Worm (Caenorhabditis elegans): ENCODE results near the gene E02H9.9.
A peak's percentile ranks its signal among the peaks of the same experiment; 100 is the strongest.

Gene E02H9.9

ce11 chrIII:2487046-2487760 lies 19.1 kb upstream of the E02H9.9 start, which contains the start of gene Y54F10AL.1:
Gene Y54F10AL.1 (plus strand): TSS chrIII:2487710.
- TF ChIP-seq ekl-4 (GFP tag; IDR thresholded peaks at IDR 0.05) (0 out of 2 replicates have a peak, but pooled peaks have one; percentile 40), snpc-3.4 (tag; optimal IDR thresholded peaks at IDR 0.05) (no peak), mcd-1 (GFP tag; IDR thresholded peaks at IDR 0.05) (peak; percentile 35; the same call in 1 of the 2 replicates), F33H1.4 (GFP tag; IDR thresholded peaks at IDR 0.05) (peak; percentile 50), attf-3 (GFP tag; conservative IDR thresholded peaks at IDR 0.05) (0 out of 2 replicates have a peak, but pooled peaks have one; percentile 36), madf-6 (GFP tag; IDR thresholded peaks at IDR 0.05) (peak; percentile 45; the same call in 1 of the 2 replicates), efl-1 (GFP tag; optimal IDR thresholded peaks at IDR 0.05) (peak; percentile 6), snpc-4 (GFP tag; optimal IDR thresholded peaks at IDR 0.05) (no peak), snpc-4 (tag; optimal IDR thresholded peaks at IDR 0.05) (peak in 1 of 4 experiments; percentile 38), T07F8.4 (tag; optimal IDR thresholded peaks at IDR 0.05) (no peak), lsl-1 (GFP tag; optimal IDR thresholded peaks at IDR 0.05) (peak; percentile 23)

- TF ChIP-seq him-1 (tag; optimal IDR thresholded peaks at IDR 0.05) (no peak), madf-6 (GFP tag; IDR thresholded peaks at IDR 0.05) (no peak), ztf-26 (tag; optimal IDR thresholded peaks at IDR 0.05) (no peak), snpc-4 (GFP tag; optimal IDR thresholded peaks at IDR 0.05) (no peak), snpc-4 (tag; optimal IDR thresholded peaks at IDR 0.05) (no peak), dox-1 (GFP tag; IDR thresholded peaks at IDR 0.05) (no peak), bed-1 (GFP tag; IDR thresholded peaks at IDR 0.05) (no peak), Y53G8AR.9 (GFP tag; conservative IDR thresholded peaks at IDR 0.05) (no peak), attf-3 (GFP tag; conservative IDR thresholded peaks at IDR 0.05) (no peak), nfya-1 (tag; optimal IDR thresholded peaks at IDR 0.05; ENCODE audit: borderline replicate concordance, insufficient read depth) (no peak), sea-2 (GFP tag; IDR thresholded peaks at IDR 0.05) (no peak), rec-8 (tag; optimal IDR thresholded peaks at IDR 0.05) (no peak), somi-1 (GFP tag; optimal IDR thresholded peaks at IDR 0.05) (no peak)
Observed at ce11 chrIII:2482754-2483153, 14.7 kb upstream of the E02H9.9 start.

ce11 chrIII:2482171-2482570 lies 14.1 kb upstream of the E02H9.9 start:
- peak; percentile 51; the same call in 1 of the 2 replicates for TF ChIP-seq F33H1.4 (GFP tag; IDR thresholded peaks at IDR 0.05)
- no peak for TF ChIP-seq sdz-38 (tag; optimal IDR thresholded peaks at IDR 0.05)

ce11 chrIII:2478605-2479004 lies 10.5 kb upstream of the E02H9.9 start:
- TF ChIP-seq bed-1 (GFP tag; IDR thresholded peaks at IDR 0.05) = no peak
- TF ChIP-seq madf-6 (GFP tag; IDR thresholded peaks at IDR 0.05) = no peak
- no peak for TF ChIP-seq mel-28 (tag; optimal IDR thresholded peaks at IDR 0.05; ENCODE audit: borderline replicate concordance)
- TF ChIP-seq Y56A3A.18 (GFP tag; IDR thresholded peaks at IDR 0.05) = no peak
- no peak for TF ChIP-seq pbrm-1 (GFP tag; IDR thresholded peaks at IDR 0.05)
- TF ChIP-seq ztf-28 (GFP tag; IDR thresholded peaks at IDR 0.05) = no peak
- TF ChIP-seq ztf-18 (tag; optimal IDR thresholded peaks at IDR 0.05) = no peak
- TF ChIP-seq attf-3 (GFP tag; conservative IDR thresholded peaks at IDR 0.05) = no peak
- TF ChIP-seq snpc-4 (GFP tag; optimal IDR thresholded peaks at IDR 0.05) = no peak
- no peak for TF ChIP-seq snpc-4 (tag; optimal IDR thresholded peaks at IDR 0.05)
- TF ChIP-seq F10E7.11 (tag; optimal IDR thresholded peaks at IDR 0.05) = no peak
- no peak for TF ChIP-seq tbx-9 (tag; optimal IDR thresholded peaks at IDR 0.05; ENCODE audit: borderline replicate concordance)
- no peak for TF ChIP-seq xnd-1 (tag; optimal IDR thresholded peaks at IDR 0.05)
- no peak for TF ChIP-seq ztf-3 (GFP tag; optimal IDR thresholded peaks at IDR 0.05)
- no peak for TF ChIP-seq egrh-3 (GFP tag; IDR thresholded peaks at IDR 0.05)
- TF ChIP-seq lin-35 (GFP tag; optimal IDR thresholded peaks at IDR 0.05) = no peak
- no peak for TF ChIP-seq snpc-1.1 (tag; optimal IDR thresholded peaks at IDR 0.05; ENCODE audit: insufficient read depth)
